Worm (Caenorhabditis elegans): Measurements from ENCODE around the gene fbxb-118.

- TF ChIP-seq unc-39 (tag; optimal IDR thresholded peaks at IDR 0.05) (no peak), lsy-2 (tag; optimal IDR thresholded peaks at IDR 0.05) (no peak), lin-13 (tag; optimal IDR thresholded peaks at IDR 0.05) (no peak), sptf-1 (tag; optimal IDR thresholded peaks at IDR 0.05) (no peak), unc-62 (GFP tag; optimal IDR thresholded peaks at IDR 0.05) (no peak), nhr-237 (tag; optimal IDR thresholded peaks at IDR 0.05) (no peak), nhr-2 (tag; optimal IDR thresholded peaks at IDR 0.05) (no peak), ces-1 (GFP tag; optimal IDR thresholded peaks at IDR 0.05) (no peak), nhr-28 (tag; optimal IDR thresholded peaks at IDR 0.05) (no peak), elt-1 (tag; optimal IDR thresholded peaks at IDR 0.05; ENCODE audit: borderline replicate concordance, insufficient read depth) (no peak), blmp-1 (tag; optimal IDR thresholded peaks at IDR 0.05) (no peak)
These were observed at the start of gene fbxb-118 for ce11 chrII:4063997-4064396.

Data from whole organism, mixed stage, embryonic.